Worm (Caenorhabditis elegans) whole organism, L4 larva: ENCODE results near the gene rps-21.

Experiments used
- F10B5.3 ChIP-seq: sonication (generic microtip); optimal IDR thresholded peaks from 2 replicates; lab custom pipeline; 2016; ENCODE audit warnings: mild to moderate bottlenecking, missing genetic modification characterization, missing compliant biosample characterization
- F26F4.8 ChIP-seq: fragments of 200-800 bp; sonication (Bioruptor generic); conservative IDR thresholded peaks from 2 replicates; pipeline ENCODE4 v1.3.6; 2022; ENCODE audit warnings: missing genetic modification characterization, missing compliant biosample characterization
- F37D6.2 ChIP-seq: sonication (generic microtip); optimal IDR thresholded peaks from 2 replicates; lab custom pipeline; 2016; ENCODE audit warnings: mild to moderate bottlenecking, missing genetic modification characterization, missing compliant biosample characterization
- F44E2.7 ChIP-seq: fragments of 200-800 bp; sonication (Bioruptor generic); IDR thresholded peaks from 2 replicates; pipeline ENCODE4 v2.1.2; 2022; ENCODE audit warnings: missing genetic modification characterization, missing compliant biosample characterization
- F49E8.2 ChIP-seq: sonication (generic microtip); optimal IDR thresholded peaks from 2 replicates; lab custom pipeline; 2016; ENCODE audit warnings: missing compliant biosample characterization, mild to moderate bottlenecking, missing genetic modification characterization, borderline replicate concordance
- R02D3.7 ChIP-seq: fragments of 150-350 bp; sonication (generic microtip); optimal IDR thresholded peaks from 3 replicates; lab custom pipeline; 2014; ENCODE audit warnings: missing biosample characterization, missing genetic modification characterization
- T26A8.4 ChIP-seq: fragments of 200-800 bp; sonication (Bioruptor generic); IDR thresholded peaks from 2 replicates; pipeline ENCODE4 v1.3.6; 2022; ENCODE audit warnings: missing genetic modification characterization, missing compliant biosample characterization
- Y105C5A.15 ChIP-seq: fragments of 200-800 bp; sonication (Bioruptor generic); IDR thresholded peaks from 2 replicates; pipeline ENCODE4 v1.3.6; 2022; ENCODE audit warnings: missing genetic modification characterization, missing compliant biosample characterization
- Y48G9A.11 ChIP-seq: fragments of 200-800 bp; sonication (Bioruptor generic); IDR thresholded peaks from 2 replicates; pipeline ENCODE4 v1.3.6; 2022; ENCODE audit warnings: missing genetic modification reagents, missing genetic modification characterization, missing compliant biosample characterization
- attf-4 ChIP-seq: sonication (generic microtip); optimal IDR thresholded peaks from 3 replicates; lab custom pipeline; 2017; ENCODE audit warnings: missing biosample characterization, missing genetic modification characterization
- ceh-20 ChIP-seq: fragments of 200-800 bp; sonication (Bioruptor generic); IDR thresholded peaks from 2 replicates; pipeline ENCODE4 v1.3.6; 2022; ENCODE audit warnings: missing genetic modification reagents, missing genetic modification characterization, missing compliant biosample characterization
- ceh-44 ChIP-seq: fragments of 200-800 bp; sonication (Bioruptor generic); IDR thresholded peaks from 2 replicates; pipeline ENCODE4 v1.3.6; 2022; ENCODE audit warnings: missing genetic modification reagents, missing genetic modification characterization, missing compliant biosample characterization
- ceh-82 ChIP-seq: sonication (generic microtip); optimal IDR thresholded peaks from 2 replicates; lab custom pipeline; 2017; ENCODE audit warnings: missing biosample characterization, missing genetic modification characterization
- ces-1 ChIP-seq: fragments of 150-350 bp; sonication (generic microtip); optimal IDR thresholded peaks from 4 replicates; lab custom pipeline; 2014; ENCODE audit warnings: missing biosample characterization, missing genetic modification reagents, missing genetic modification characterization
- daf-16 ChIP-seq, 3 experiments: sonication (generic microtip); optimal IDR thresholded peaks; 2 replicates each; lab custom pipeline; 2016 to 2017; ENCODE audit warnings: missing genetic modification characterization in 3 of 3, missing genetic modification reagents in 3 of 3, mild to moderate bottlenecking in 2 of 3, missing compliant biosample characterization in 2 of 3, missing biosample characterization in 1 of 3, moderate library complexity in 1 of 3
- dmd-6 ChIP-seq: fragments of 200-800 bp; sonication (Bioruptor generic); IDR thresholded peaks from 2 replicates; pipeline ENCODE4 v1.3.6; 2022; ENCODE audit warnings: missing genetic modification reagents, missing genetic modification characterization, missing compliant biosample characterization
- dmd-8 ChIP-seq: fragments of 200-800 bp; sonication (Bioruptor generic); IDR thresholded peaks from 2 replicates; pipeline ENCODE4 v1.3.6; 2022; ENCODE audit warnings: missing genetic modification characterization, missing compliant biosample characterization
- dpl-1 ChIP-seq: fragments of 150-350 bp; optimal IDR thresholded peaks from 2 replicates; lab custom pipeline; 2014; ENCODE audit warnings: missing biosample characterization, missing genetic modification reagents, missing genetic modification characterization
- dve-1 ChIP-seq: sonication (generic microtip); optimal IDR thresholded peaks from 2 replicates; lab custom pipeline; 2017; ENCODE audit warnings: antibody characterized with exemption, mild to moderate bottlenecking, missing genetic modification characterization, missing compliant biosample characterization; ENCODE audit not compliant: insufficient read depth
- egl-43 ChIP-seq: fragments of 200-800 bp; sonication (Bioruptor generic); IDR thresholded peaks from 2 replicates; pipeline ENCODE4 v1.3.6; 2022; ENCODE audit warnings: missing genetic modification reagents, missing genetic modification characterization, missing compliant biosample characterization
- fos-1 ChIP-seq: fragments of 150-350 bp; optimal IDR thresholded peaks from 2 replicates; lab custom pipeline; 2014; ENCODE audit warnings: missing biosample characterization, missing genetic modification characterization
- gei-8 ChIP-seq: fragments of 200-800 bp; sonication (Bioruptor generic); optimal IDR thresholded peaks from 2 replicates; lab custom pipeline; 2018; ENCODE audit warnings: mild to moderate bottlenecking, missing genetic modification characterization, missing compliant biosample characterization
- hif-1 ChIP-seq, 2 experiments: sonication (generic microtip); optimal IDR thresholded peaks; 2 replicates each; lab custom pipeline; 2016 to 2017; ENCODE audit warnings: missing compliant biosample characterization in 2 of 2, missing genetic modification characterization in 2 of 2, missing genetic modification reagents in 2 of 2, missing genotype in 2 of 2, mild to moderate bottlenecking in 1 of 2
- hmg-1.1 ChIP-seq: fragments of 200-800 bp; sonication (Bioruptor generic); IDR thresholded peaks from 2 replicates; pipeline ENCODE4 v1.3.6; 2022; ENCODE audit warnings: missing genetic modification reagents, missing genetic modification characterization, missing compliant biosample characterization
- lim-7 ChIP-seq: fragments of 200-800 bp; sonication (Bioruptor generic); IDR thresholded peaks from 2 replicates; pipeline ENCODE4 v1.3.6; 2022; ENCODE audit warnings: missing genetic modification characterization, missing compliant biosample characterization
- lin-1 ChIP-seq: fragments of 200-800 bp; sonication (Bioruptor generic); IDR thresholded peaks from 2 replicates; pipeline ENCODE4 v1.3.6; 2022; ENCODE audit warnings: missing genetic modification reagents, missing genetic modification characterization, missing compliant biosample characterization
- lin-29 ChIP-seq: fragments of 200-800 bp; sonication (Bioruptor generic); IDR thresholded peaks from 2 replicates; pipeline ENCODE4 v1.3.6; 2022; ENCODE audit warnings: missing genetic modification reagents, missing genetic modification characterization, missing compliant biosample characterization
- lin-38 ChIP-seq: fragments of 200-800 bp; sonication (Bioruptor generic); IDR thresholded peaks from 2 replicates; pipeline ENCODE4 v1.3.6; 2022; ENCODE audit warnings: missing genetic modification reagents, missing genetic modification characterization, missing compliant biosample characterization
- lir-3 ChIP-seq: sonication (generic microtip); optimal IDR thresholded peaks from 2 replicates; lab custom pipeline; 2016; ENCODE audit warnings: mild to moderate bottlenecking, missing genetic modification characterization, missing compliant biosample characterization
- lsy-2 ChIP-seq, 2 experiments: fragments of 150-350 bp in 1 of 2; sonication (generic microtip) in 1 of 2; optimal IDR thresholded peaks; 2 replicates each; lab custom pipeline; 2014 to 2017; ENCODE audit warnings: missing biosample characterization in 2 of 2, missing genetic modification characterization in 2 of 2
- mep-1 ChIP-seq: fragments of 150-350 bp; sonication (generic microtip); optimal IDR thresholded peaks from 3 replicates; lab custom pipeline; 2014; ENCODE audit warnings: missing biosample characterization, missing genetic modification characterization
- mes-2 ChIP-seq: sonication (generic microtip); optimal IDR thresholded peaks from 2 replicates; lab custom pipeline; 2016; ENCODE audit warnings: missing genotype, mild to moderate bottlenecking, missing genetic modification characterization, missing compliant biosample characterization; ENCODE audit not compliant: poor library complexity, severe bottlenecking
- nhr-10 ChIP-seq: fragments of 150-350 bp; optimal IDR thresholded peaks from 2 replicates; lab custom pipeline; 2014; ENCODE audit warnings: missing biosample characterization, missing genetic modification characterization
- nhr-25 ChIP-seq: sonication (generic microtip); optimal IDR thresholded peaks from 2 replicates; lab custom pipeline; 2017; ENCODE audit warnings: missing genetic modification characterization, mild to moderate bottlenecking, missing compliant biosample characterization, antibody characterized with exemption, moderate library complexity, borderline replicate concordance; ENCODE audit not compliant: insufficient read depth
- nhr-41 ChIP-seq: fragments of 200-800 bp; sonication (Bioruptor generic); IDR thresholded peaks from 2 replicates; pipeline ENCODE4 v1.3.6; 2022; ENCODE audit warnings: missing genetic modification reagents, missing genetic modification characterization, missing compliant biosample characterization
- pha-4 ChIP-seq, 2 experiments: fragments of 150-350 bp in 1 of 2; fragments of 200-800 bp in 1 of 2; sonication (Bioruptor generic) in 1 of 2; IDR thresholded peaks in 1 of 2; optimal IDR thresholded peaks in 1 of 2; 2 replicates each; pipeline versions ENCODE4 v1.3.6 to Lab custom; 2014 to 2022; ENCODE audit warnings: missing genetic modification characterization in 2 of 2, missing genetic modification reagents in 2 of 2, missing biosample characterization in 1 of 2, missing compliant biosample characterization in 1 of 2
- php-3 ChIP-seq: fragments of 200-800 bp; sonication (Bioruptor generic); IDR thresholded peaks from 2 replicates; pipeline ENCODE4 v1.3.6; 2022; ENCODE audit warnings: missing genetic modification reagents, missing genetic modification characterization, missing compliant biosample characterization
- set-16 ChIP-seq: fragments of 200-800 bp; sonication (Bioruptor generic); IDR thresholded peaks from 2 replicates; pipeline ENCODE4 v1.3.6; 2022; ENCODE audit warnings: missing genetic modification reagents, missing genetic modification characterization, missing compliant biosample characterization
- skn-1 ChIP-seq: fragments of 150-350 bp; optimal IDR thresholded peaks from 2 replicates; lab custom pipeline; 2014; ENCODE audit warnings: missing biosample characterization, missing genetic modification characterization
- snpc-4 ChIP-seq: fragments of 150-350 bp; optimal IDR thresholded peaks from 2 replicates; lab custom pipeline; 2014; ENCODE audit warnings: missing biosample characterization, missing genetic modification characterization
- spr-3 ChIP-seq: fragments of 200-800 bp; sonication (Bioruptor generic); optimal IDR thresholded peaks from 2 replicates; lab custom pipeline; 2018; ENCODE audit warnings: mild to moderate bottlenecking, missing genetic modification characterization, missing compliant biosample characterization
- unc-39 ChIP-seq: sonication (generic microtip); optimal IDR thresholded peaks from 2 replicates; lab custom pipeline; 2017; ENCODE audit warnings: missing biosample characterization, missing genetic modification characterization
- unc-62 ChIP-seq, 3 experiments: fragments of 150-350 bp in 1 of 3; sonication (generic microtip); optimal IDR thresholded peaks in 2 of 3; peaks in 1 of 3; 1 replicate in 1 of 3; 2 replicates in 2 of 3; lab custom pipeline; 2014 to 2017; ENCODE audit warnings: missing biosample characterization in 3 of 3, missing genetic modification characterization in 3 of 3, missing genetic modification reagents in 3 of 3, missing genotype in 1 of 3
- vab-7 ChIP-seq: fragments of 200-800 bp; sonication (Bioruptor generic); IDR thresholded peaks from 2 replicates; pipeline ENCODE4 v1.3.6; 2022; ENCODE audit warnings: missing genetic modification reagents, missing genetic modification characterization, missing compliant biosample characterization
- zag-1 ChIP-seq: fragments of 150-350 bp; optimal IDR thresholded peaks from 2 replicates; lab custom pipeline; 2014; ENCODE audit warnings: missing biosample characterization, missing genetic modification characterization
- zip-11 ChIP-seq: fragments of 200-800 bp; sonication (Bioruptor generic); IDR thresholded peaks from 2 replicates; pipeline ENCODE4 v1.3.6; 2022; ENCODE audit warnings: missing genetic modification characterization, missing compliant biosample characterization
- ztf-11 ChIP-seq: fragments of 150-350 bp; optimal IDR thresholded peaks from 2 replicates; lab custom pipeline; 2014; ENCODE audit warnings: missing biosample characterization, missing genetic modification characterization

rps-21 gene

ce11 chrIII:7179538-7180301 is 9.7 kb downstream of the rps-21 start, which contains the start of the genes rps-14 and rpl-36 (continued):
- TF ChIP-seq F49E8.2 (tag; lab: Kevin White, UChicago): no peak
- TF ChIP-seq lin-1: no peak
- TF ChIP-seq egl-43 (GFP tag; lab: Robert Waterston, UW): no peak
- peak; percentile 63; the same call in 1 of the 2 replicates for TF ChIP-seq ceh-20 (GFP tag; lab: Robert Waterston, UW)
- peak; percentile 71 for TF ChIP-seq dmd-6 (GFP tag; lab: Robert Waterston, UW)
- TF ChIP-seq lin-38 (GFP tag; lab: Robert Waterston, UW): peak; percentile 86
- TF ChIP-seq hmg-1.1 (GFP tag; lab: Robert Waterston, UW): peak; percentile 62; the same call in 1 of the 2 replicates
- TF ChIP-seq lim-7 (GFP tag; lab: Robert Waterston, UW): no peak
- TF ChIP-seq spr-3 (GFP tag; lab: Kevin White, UChicago): peak; percentile 16
- no peak for TF ChIP-seq F44E2.7 (GFP tag; lab: Robert Waterston, UW)
- TF ChIP-seq daf-16 (GFP tag; optimal IDR thresholded peaks at IDR 0.05; lab: Kevin White, UChicago): peak in 1 of 2 experiments; percentile 33
- TF ChIP-seq daf-16 (tag; optimal IDR thresholded peaks at IDR 0.05; lab: Kevin White, UChicago): peak; percentile 57
- peak; percentile 95 for TF ChIP-seq dve-1 (tag; lab: Kevin White, UChicago)
- TF ChIP-seq unc-39 (tag; lab: Kevin White, UChicago): no peak
- TF ChIP-seq ces-1: peak; percentile 12
- peak; percentile 17 for TF ChIP-seq snpc-4 (tag; lab: Kevin White, UChicago)
- no peak for TF ChIP-seq vab-7 (GFP tag; lab: Robert Waterston, UW)
- TF ChIP-seq nhr-25 (tag; lab: Kevin White, UChicago): peak; percentile 62
- TF ChIP-seq skn-1 (tag; lab: Kevin White, UChicago): no peak
- peak; percentile 59; the same call in 1 of the 2 replicates for TF ChIP-seq T26A8.4
- no peak for TF ChIP-seq gei-8
- peak; percentile 57 for TF ChIP-seq F37D6.2
- no peak for TF ChIP-seq set-16 (GFP tag; lab: Robert Waterston, UW)
- peak in 1 of 2 experiments; percentile 64 for TF ChIP-seq hif-1 (tag; optimal IDR thresholded peaks at IDR 0.05; lab: Kevin White, UChicago)
- TF ChIP-seq nhr-10 (tag; lab: Kevin White, UChicago): no peak
- no peak for TF ChIP-seq ceh-82 (tag; lab: Kevin White, UChicago)
- TF ChIP-seq fos-1 (tag; lab: Kevin White, UChicago): no peak
- no peak for TF ChIP-seq R02D3.7
- peak; percentile 92 for TF ChIP-seq mes-2
- no peak for TF ChIP-seq dmd-8
- peak; percentile 43 to 96 for TF ChIP-seq lsy-2 (tag; optimal IDR thresholded peaks at IDR 0.05; lab: Kevin White, UChicago)
- no peak for TF ChIP-seq zag-1
- TF ChIP-seq dpl-1 (GFP tag; lab: Kevin White, UChicago): peak; percentile 89
- TF ChIP-seq, all 104 proteins: peak for 47

- no peak for TF ChIP-seq mep-1 (tag; lab: Kevin White, UChicago)
- TF ChIP-seq pha-4 (GFP tag; IDR thresholded peaks at IDR 0.05; lab: Robert Waterston, UW): peak; percentile 16; the same call in 1 of the 2 replicates
- no peak for TF ChIP-seq pha-4 (tag; optimal IDR thresholded peaks at IDR 0.05; lab: Kevin White, UChicago)
- TF ChIP-seq F26F4.8 (GFP tag; lab: Robert Waterston, UW): no peak
- TF ChIP-seq lin-38 (GFP tag; lab: Robert Waterston, UW): peak; percentile 48
- no peak for TF ChIP-seq dve-1 (tag; lab: Kevin White, UChicago)
- TF ChIP-seq attf-4 (tag; lab: Kevin White, UChicago): no peak
- no peak for TF ChIP-seq unc-62 (GFP tag; optimal IDR thresholded peaks at IDR 0.05 in 1 of 2; lab: Kevin White, UChicago)
- TF ChIP-seq unc-62 (tag; optimal IDR thresholded peaks at IDR 0.05; lab: Kevin White, UChicago): no peak
- no peak for TF ChIP-seq zip-11 (GFP tag; lab: Robert Waterston, UW)
- TF ChIP-seq lir-3 (tag; lab: Kevin White, UChicago): no peak
- TF ChIP-seq ztf-11 (tag; lab: Kevin White, UChicago): no peak
- no peak for TF ChIP-seq nhr-41 (GFP tag; lab: Robert Waterston, UW)
- TF ChIP-seq lin-29: no peak
- TF ChIP-seq lin-1: 0 out of 2 replicates have a peak, but pooled peaks have one; percentile 35
- 0 out of 2 replicates have a peak, but pooled peaks have one; percentile 28 for TF ChIP-seq php-3
- TF ChIP-seq Y105C5A.15 (GFP tag; lab: Robert Waterston, UW): 0 out of 2 replicates have a peak, but pooled peaks have one; percentile 41
- no peak for TF ChIP-seq F10B5.3 (tag; lab: Kevin White, UChicago)
- no peak for TF ChIP-seq ceh-44 (GFP tag; lab: Robert Waterston, UW)
- TF ChIP-seq F49E8.2 (tag; lab: Kevin White, UChicago): peak; percentile 65
- peak; percentile 39; the same call in 1 of the 2 replicates for TF ChIP-seq Y48G9A.11
Measured at ce11 chrIII:7178497-7178896, 10.9 kb downstream of the rps-21 start.
